Fruit fly (Drosophila melanogaster) whole organism, wandering third instar larva: ENCODE data around the gene Dsor1.

ENCODE experiments used
- Abd-B ChIP-seq: fragments of >200 bp; optimal IDR thresholded peaks from 2 replicates; lab custom pipeline; 2017; ENCODE audit warnings: missing biosample characterization, missing genetic modification characterization
- CrebA ChIP-seq: fragments of 200-800 bp; sonication (Bioruptor generic); optimal IDR thresholded peaks from 2 replicates; lab custom pipeline; 2016; ENCODE audit warnings: missing biosample characterization, mild to moderate bottlenecking, missing genetic modification characterization, borderline replicate concordance
- Dfd ChIP-seq: fragments of >200 bp; optimal IDR thresholded peaks from 2 replicates; lab custom pipeline; 2017; ENCODE audit warnings: missing biosample characterization, missing genetic modification characterization
- Dif ChIP-seq: fragments of 200-275, 200-300 bp; sonication (Bioruptor generic); optimal IDR thresholded peaks from 2 replicates; lab custom pipeline; 2018; ENCODE audit warnings: missing biosample characterization, missing genetic modification characterization; ENCODE audit not compliant: partially characterized antibody
- GATAd ChIP-seq: sonication (Bioruptor generic); optimal IDR thresholded peaks from 2 replicates; lab custom pipeline; 2016; ENCODE audit warnings: missing biosample characterization, missing genetic modification characterization
- HLH106 ChIP-seq: fragments of 200-800 bp; optimal IDR thresholded peaks from 3 replicates; lab custom pipeline; 2019; ENCODE audit warnings: missing biosample characterization, mild to moderate bottlenecking, missing genetic modification characterization, moderate library complexity
- Hnf4 ChIP-seq: fragments of 200-800 bp; sonication (Bioruptor generic); optimal IDR thresholded peaks from 2 replicates; lab custom pipeline; 2016; ENCODE audit warnings: missing biosample characterization, mild to moderate bottlenecking, missing genetic modification characterization
- Hr78 ChIP-seq: fragments of >200 bp; optimal IDR thresholded peaks from 2 replicates; lab custom pipeline; 2017; ENCODE audit warnings: missing biosample characterization, missing genetic modification characterization
- Hr83 ChIP-seq: fragments of 200-300 bp; sonication (Bioruptor generic); optimal IDR thresholded peaks from 2 replicates; lab custom pipeline; 2016; ENCODE audit warnings: missing biosample characterization, mild to moderate bottlenecking, missing genetic modification characterization, moderate library complexity; ENCODE audit not compliant: poor library complexity, severe bottlenecking
- Jra ChIP-seq: sonication (Bioruptor generic); optimal IDR thresholded peaks from 2 replicates; lab custom pipeline; 2016; ENCODE audit warnings: missing biosample characterization, missing genetic modification characterization
- Myc ChIP-seq: fragments of >200 bp; optimal IDR thresholded peaks from 2 replicates; lab custom pipeline; 2017
- N ChIP-seq: fragments of >200 bp; optimal IDR thresholded peaks from 2 replicates; lab custom pipeline; 2018; ENCODE audit warnings: missing biosample characterization, missing external identifiers, missing genetic modification characterization
- OdsH ChIP-seq: fragments of 200-800 bp; sonication (Bioruptor generic); optimal IDR thresholded peaks from 2 replicates; lab custom pipeline; 2016; ENCODE audit warnings: missing biosample characterization, mild to moderate bottlenecking, missing genetic modification characterization
- Rel ChIP-seq, 2 experiments: fragments of 200-800 bp; sonication (Bioruptor generic) in 1 of 2; optimal IDR thresholded peaks; 2 replicates in 1 of 2; 3 replicates in 1 of 2; lab custom pipeline; 2016 to 2019; ENCODE audit warnings: mild to moderate bottlenecking in 2 of 2, missing biosample characterization in 2 of 2, missing genetic modification characterization in 2 of 2, moderate library complexity in 1 of 2
- Vsx2 ChIP-seq: fragments of 200-300, 225-300 bp; sonication (Bioruptor generic); optimal IDR thresholded peaks from 2 replicates; lab custom pipeline; 2018; ENCODE audit warnings: missing biosample characterization, missing genetic modification characterization; ENCODE audit not compliant: partially characterized antibody
- brk ChIP-seq: fragments of 200-800 bp; sonication (Bioruptor generic); optimal IDR thresholded peaks from 2 replicates; lab custom pipeline; 2016; ENCODE audit warnings: missing biosample characterization, mild to moderate bottlenecking, missing genetic modification characterization
- dl ChIP-seq, 2 experiments: fragments of 175-275, 200-275 bp in 1 of 2; fragments of 200-275 bp in 1 of 2; sonication (Bioruptor generic); optimal IDR thresholded peaks; lab custom pipeline; 2018; ENCODE audit warnings: mild to moderate bottlenecking in 2 of 2, missing biosample characterization in 2 of 2, missing genetic modification characterization in 2 of 2, moderate library complexity in 2 of 2; ENCODE audit not compliant: partially characterized antibody in 2 of 2, insufficient read depth in 1 of 2
- dmrt93B ChIP-seq: fragments of 200-800 bp; sonication (Bioruptor generic); optimal IDR thresholded peaks from 2 replicates; lab custom pipeline; 2018; ENCODE audit warnings: missing biosample characterization, mild to moderate bottlenecking, missing genetic modification characterization
- dsf ChIP-seq: sonication (Bioruptor generic); optimal IDR thresholded peaks from 2 replicates; lab custom pipeline; 2016; ENCODE audit warnings: missing biosample characterization, missing genetic modification characterization, borderline replicate concordance
- ey ChIP-seq: fragments of 200-800 bp; sonication (Bioruptor generic); optimal IDR thresholded peaks from 2 replicates; lab custom pipeline; 2016; ENCODE audit warnings: missing biosample characterization, missing genetic modification characterization
- foxo ChIP-seq, 2 experiments: fragments of 200-800 bp; sonication (Bioruptor generic); optimal IDR thresholded peaks; 2 replicates in 1 of 2; 3 replicates in 1 of 2; lab custom pipeline; 2016 to 2017; ENCODE audit warnings: missing biosample characterization in 2 of 2, missing genetic modification characterization in 2 of 2
- fru ChIP-seq: fragments of 200-800 bp; sonication (Bioruptor generic); optimal IDR thresholded peaks from 3 replicates; lab custom pipeline; 2016; ENCODE audit warnings: missing biosample characterization, mild to moderate bottlenecking, missing genetic modification characterization
- h ChIP-seq: fragments of 200-800 bp; sonication (Bioruptor generic); optimal IDR thresholded peaks from 3 replicates; lab custom pipeline; 2016; ENCODE audit warnings: missing biosample characterization, mild to moderate bottlenecking, missing genetic modification characterization
- jim ChIP-seq: fragments of 175-275, 200-325 bp; sonication (Bioruptor generic); optimal IDR thresholded peaks from 2 replicates; lab custom pipeline; 2016; ENCODE audit warnings: missing biosample characterization, mild to moderate bottlenecking, missing genetic modification characterization
- lola ChIP-seq: fragments of >200 bp; optimal IDR thresholded peaks from 2 replicates; lab custom pipeline; 2017; ENCODE audit warnings: missing biosample characterization, missing genetic modification characterization
- pan ChIP-seq: fragments of >200 bp; optimal IDR thresholded peaks from 2 replicates; lab custom pipeline; 2017
- psq ChIP-seq: fragments of 200-800 bp; sonication (Bioruptor generic); optimal IDR thresholded peaks from 3 replicates; lab custom pipeline; 2017; ENCODE audit warnings: missing biosample characterization, mild to moderate bottlenecking, missing genetic modification characterization, moderate library complexity
- rgr ChIP-seq: fragments of 200-800 bp; sonication (Bioruptor generic); optimal IDR thresholded peaks from 3 replicates; lab custom pipeline; 2016; ENCODE audit warnings: missing biosample characterization, mild to moderate bottlenecking, missing genetic modification characterization
- sage ChIP-seq: fragments of 200-800 bp; sonication (Bioruptor generic); optimal IDR thresholded peaks from 2 replicates; lab custom pipeline; 2016; ENCODE audit warnings: missing biosample characterization, mild to moderate bottlenecking, missing genetic modification characterization
- sv ChIP-seq: fragments of 200-800 bp; sonication (Bioruptor generic); optimal IDR thresholded peaks from 3 replicates; lab custom pipeline; 2016; ENCODE audit warnings: missing biosample characterization, missing genetic modification characterization

The Dsor1 gene

DNA sequence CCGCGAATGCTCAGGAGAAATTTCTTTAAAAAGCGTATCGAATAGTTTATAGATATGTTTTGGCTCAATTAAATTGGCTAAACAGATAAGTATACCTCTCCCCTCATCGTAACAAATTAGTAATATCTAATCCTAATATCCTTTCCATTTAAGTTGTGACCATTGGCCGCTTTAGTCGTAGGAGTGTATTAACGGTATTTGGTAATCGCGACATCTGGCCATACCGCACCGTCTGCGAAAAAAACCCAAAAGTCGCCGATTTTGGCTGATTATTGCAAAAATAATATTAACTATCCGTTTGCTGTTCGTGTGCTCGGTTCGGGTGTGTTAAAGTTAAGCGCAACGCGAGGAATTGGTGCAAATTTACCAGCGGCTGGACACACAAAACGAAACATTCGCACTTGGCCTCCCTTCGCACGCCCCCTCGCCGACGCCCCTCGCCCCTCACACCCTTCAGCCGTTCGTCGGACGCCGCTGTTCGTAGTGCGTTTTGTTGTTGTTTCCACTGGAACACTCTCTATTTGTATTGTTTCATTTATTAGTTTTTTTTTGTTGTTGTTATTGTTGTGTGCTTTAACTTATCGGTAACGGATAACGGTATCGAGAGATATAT, at the start of gene Dsor1, which contains the start of gene amx:
Gene Dsor1 (plus strand): TSS at position 172 of the 613 bp plus-strand sequence.
Gene amx (minus strand): TSS at position 166 of the 613 bp plus-strand sequence.
- TF ChIP-seq Rel (GFP tag; optimal IDR thresholded peaks at IDR 0.05; lab: Kevin White, UChicago) (no peak), Rel (tag; optimal IDR thresholded peaks at IDR 0.05; lab: Kevin White, UChicago) (peak; percentile 92), CrebA (GFP tag; lab: Kevin White, UChicago) (no peak), HLH106 (peak; percentile 9), OdsH (GFP tag; lab: Kevin White, UChicago) (no peak), jim (GFP tag; lab: Kevin White, UChicago) (no peak), fru (GFP tag; lab: Kevin White, UChicago) (no peak), pan (lab: Kevin White, UChicago) (no peak)

DNA sequence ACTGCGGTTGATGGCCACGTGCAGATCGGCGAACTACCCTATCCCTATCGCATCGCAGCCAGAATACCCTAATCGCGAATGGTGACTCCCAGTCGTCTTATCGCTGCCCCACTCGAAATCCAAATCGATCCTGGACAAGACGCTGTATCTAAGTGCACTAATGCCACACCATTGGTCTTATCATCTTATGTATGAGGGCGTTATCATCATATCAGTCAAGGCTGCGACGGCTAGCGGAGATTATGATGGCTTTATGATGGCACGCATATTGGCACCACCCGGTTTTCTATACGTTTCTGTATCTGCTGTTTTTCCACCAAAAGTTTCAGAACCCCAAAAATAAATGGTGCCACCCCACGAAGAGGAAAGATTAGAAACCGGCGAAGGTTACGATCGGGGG, 46.9 kb upstream of the Dsor1 start:
- TF ChIP-seq jim (GFP tag; lab: Kevin White, UChicago) (no peak), Rel (GFP tag; optimal IDR thresholded peaks at IDR 0.05; lab: Kevin White, UChicago) (no peak), Rel (tag; optimal IDR thresholded peaks at IDR 0.05; lab: Kevin White, UChicago) (peak; percentile 79)

DNA sequence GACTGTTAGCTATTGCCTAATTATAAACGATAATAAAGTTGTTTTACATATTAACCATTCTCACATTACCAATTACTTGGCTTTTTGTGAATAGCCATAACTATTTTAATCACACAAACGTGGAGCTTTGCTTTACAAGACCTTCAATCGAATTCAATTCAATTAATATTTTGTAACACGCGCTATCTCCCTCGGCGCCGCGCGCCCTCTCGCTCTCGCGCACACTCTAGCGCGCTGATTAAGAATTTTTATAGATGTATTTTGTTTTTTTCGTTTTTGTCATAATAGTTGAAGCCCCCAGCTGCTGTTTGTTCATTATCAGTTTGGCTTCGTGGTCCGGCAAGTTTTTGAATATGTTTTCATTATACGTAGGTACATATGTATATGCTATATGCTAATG, 46.1 kb upstream of the Dsor1 start:
- no peak for TF ChIP-seq Rel (GFP tag; optimal IDR thresholded peaks at IDR 0.05; lab: Kevin White, UChicago)
- TF ChIP-seq Rel (tag; optimal IDR thresholded peaks at IDR 0.05; lab: Kevin White, UChicago): no peak
- TF ChIP-seq Myc: no peak
- no peak for TF ChIP-seq Dfd
- TF ChIP-seq dl (GFP tag; optimal IDR thresholded peaks at IDR 0.05; lab: Kevin White, UChicago; ENCODE audit: insufficient read depth in 1 of 2, partially characterized antibody in 2 of 2): no peak
- TF ChIP-seq foxo (GFP tag; optimal IDR thresholded peaks at IDR 0.05; lab: Kevin White, UChicago): no peak
- TF ChIP-seq jim (GFP tag; lab: Kevin White, UChicago): no peak
- TF ChIP-seq brk: no peak
- no peak for TF ChIP-seq N
- no peak for TF ChIP-seq HLH106
- TF ChIP-seq pan (lab: Kevin White, UChicago): no peak
- no peak for TF ChIP-seq dsf (GFP tag; lab: Kevin White, UChicago)
- TF ChIP-seq OdsH (GFP tag; lab: Kevin White, UChicago): no peak
- no peak for TF ChIP-seq Hr78
- no peak for TF ChIP-seq lola (GFP tag; lab: Kevin White, UChicago)
- no peak for TF ChIP-seq Abd-B (GFP tag; lab: Kevin White, UChicago)
- no peak for TF ChIP-seq psq (GFP tag; lab: Kevin White, UChicago)

DNA sequence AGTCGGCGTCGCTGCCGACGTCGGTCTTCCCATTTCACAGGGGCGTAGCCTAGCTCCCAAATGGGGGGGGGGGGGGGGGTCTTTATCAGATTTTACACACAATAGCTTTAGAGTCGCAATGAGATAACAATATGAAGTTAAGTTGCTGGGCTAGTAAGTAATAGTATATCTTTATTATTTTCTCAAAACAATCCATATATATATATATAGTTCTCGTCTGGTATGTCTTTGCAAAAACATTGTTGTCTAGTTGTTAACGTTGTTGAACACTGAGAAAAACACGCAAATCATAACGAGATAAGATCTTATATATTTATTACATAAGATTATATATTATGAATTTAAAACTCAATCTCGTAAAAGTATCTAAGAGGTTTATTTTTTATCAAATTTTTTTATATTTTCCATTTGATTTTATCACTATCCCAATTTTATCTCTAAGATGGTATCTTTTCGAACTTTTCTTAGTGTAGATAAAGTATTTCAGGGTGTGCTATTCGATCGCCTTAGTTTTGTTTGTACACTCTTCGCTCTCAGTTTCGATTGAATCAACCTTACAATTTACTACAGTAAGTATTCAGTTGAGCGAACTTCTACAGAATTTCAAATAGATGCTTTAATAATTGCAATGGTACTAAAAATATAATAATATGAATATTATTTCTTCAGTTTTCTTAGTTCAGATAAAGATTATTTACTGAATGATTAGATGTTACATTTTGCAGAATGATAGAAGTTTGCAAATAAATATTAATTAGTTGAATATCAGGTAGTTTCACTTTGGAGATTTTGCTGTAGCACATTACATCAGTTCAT, 45.1 kb upstream of the Dsor1 start:
- TF ChIP-seq foxo (GFP tag; optimal IDR thresholded peaks at IDR 0.05; lab: Kevin White, UChicago): peak in 1 of 2 experiments; percentile 5
- TF ChIP-seq OdsH (GFP tag; lab: Kevin White, UChicago): no peak
- TF ChIP-seq Vsx2 (GFP tag; lab: Kevin White, UChicago): no peak
- TF ChIP-seq dmrt93B (GFP tag; lab: Kevin White, UChicago): no peak
- TF ChIP-seq Hr78: no peak
- no peak for TF ChIP-seq sage (GFP tag; lab: Kevin White, UChicago)
- TF ChIP-seq sv (GFP tag; lab: Kevin White, UChicago): peak; percentile 4
- TF ChIP-seq jim (GFP tag; lab: Kevin White, UChicago): no peak
- TF ChIP-seq Jra (GFP tag; lab: Kevin White, UChicago): no peak
- TF ChIP-seq psq (GFP tag; lab: Kevin White, UChicago): peak; percentile 29
- TF ChIP-seq ey: no peak
- TF ChIP-seq lola (GFP tag; lab: Kevin White, UChicago): no peak
- no peak for TF ChIP-seq brk
- no peak for TF ChIP-seq Hr83
- no peak for TF ChIP-seq GATAd (GFP tag; lab: Kevin White, UChicago)
- peak; percentile 21 for TF ChIP-seq fru (GFP tag; lab: Kevin White, UChicago)
- no peak for TF ChIP-seq Dif (GFP tag; lab: Kevin White, UChicago)
- TF ChIP-seq h (GFP tag; lab: Kevin White, UChicago): peak; percentile 14
- no peak for TF ChIP-seq Rel (GFP tag; optimal IDR thresholded peaks at IDR 0.05; lab: Kevin White, UChicago)
- TF ChIP-seq Rel (tag; optimal IDR thresholded peaks at IDR 0.05; lab: Kevin White, UChicago): no peak
- peak; percentile 44 for TF ChIP-seq HLH106
- no peak for TF ChIP-seq Hnf4 (GFP tag; lab: Kevin White, UChicago)
- TF ChIP-seq CrebA (GFP tag; lab: Kevin White, UChicago): no peak
- TF ChIP-seq N: no peak
- peak; percentile 44 for TF ChIP-seq rgr (GFP tag; lab: Kevin White, UChicago)
